Fruit fly (Drosophila melanogaster) whole organism, prepupa: ENCODE results near the gene sp3.

Source experiments
- CG10631 ChIP-seq: fragments of 200-800 bp; sonication (Bioruptor generic); optimal IDR thresholded peaks from 2 replicates; lab custom pipeline; 2016; ENCODE audit warnings: missing biosample characterization, missing genetic modification characterization
- CG10669 ChIP-seq: fragments of 200-800 bp; sonication (Bioruptor generic); optimal IDR thresholded peaks from 3 replicates; lab custom pipeline; 2018; ENCODE audit warnings: missing biosample characterization, mild to moderate bottlenecking, missing genetic modification characterization, moderate library complexity
- CG11294 ChIP-seq: fragments of 200-800 bp; sonication (Bioruptor generic); IDR thresholded peaks from 2 replicates; pipeline ENCODE4 v1.3.6; 2022; ENCODE audit warnings: missing biosample characterization, missing genetic modification characterization
- CG11762 ChIP-seq: fragments of 200-800 bp; sonication (Bioruptor generic); optimal IDR thresholded peaks from 3 replicates; lab custom pipeline; 2016; ENCODE audit warnings: missing biosample characterization, missing genetic modification characterization; ENCODE audit not compliant: insufficient read depth
- CG15336 ChIP-seq: fragments of 200-800 bp; sonication (Bioruptor generic); IDR thresholded peaks from 2 replicates; pipeline ENCODE4 v1.3.6; 2022; ENCODE audit warnings: missing biosample characterization, missing genetic modification characterization
- CG16779 ChIP-seq: fragments of 200-800 bp; sonication (Bioruptor generic); optimal IDR thresholded peaks from 3 replicates; lab custom pipeline; 2017; ENCODE audit warnings: missing biosample characterization, mild to moderate bottlenecking, missing genetic modification characterization
- CG3032 ChIP-seq: fragments of 200-800 bp; optimal IDR thresholded peaks from 2 replicates; lab custom pipeline; 2019; ENCODE audit warnings: missing biosample characterization, mild to moderate bottlenecking, missing genetic modification characterization, moderate library complexity
- CG31627 ChIP-seq: fragments of 200-800 bp; sonication (Bioruptor generic); optimal IDR thresholded peaks from 3 replicates; lab custom pipeline; 2016; ENCODE audit warnings: missing biosample characterization, missing genetic modification characterization
- CG32006 ChIP-seq: fragments of 200-800 bp; sonication (Bioruptor generic); optimal IDR thresholded peaks from 3 replicates; lab custom pipeline; 2017; ENCODE audit warnings: missing biosample characterization, mild to moderate bottlenecking, missing genetic modification characterization
- CG34406 ChIP-seq: fragments of 200-800 bp; sonication (Bioruptor generic); optimal IDR thresholded peaks from 3 replicates; lab custom pipeline; 2016; ENCODE audit warnings: missing biosample characterization, missing genetic modification characterization
- CG3919 ChIP-seq: fragments of 200-800 bp; sonication (Bioruptor generic); optimal IDR thresholded peaks from 3 replicates; lab custom pipeline; 2016; ENCODE audit warnings: missing biosample characterization, missing genetic modification characterization
- CG4318 ChIP-seq: fragments of 200-800 bp; sonication (Bioruptor generic); optimal IDR thresholded peaks from 3 replicates; lab custom pipeline; 2017; ENCODE audit warnings: missing biosample characterization, mild to moderate bottlenecking, missing genetic modification characterization
- CG6163 ChIP-seq: fragments of 200-800 bp; sonication (Bioruptor generic); IDR thresholded peaks from 3 replicates; pipeline ENCODE4 v1.3.6; 2022; ENCODE audit warnings: missing biosample characterization, missing genetic modification characterization
- CG6792 ChIP-seq: fragments of 200-800 bp; sonication (Bioruptor generic); optimal IDR thresholded peaks from 3 replicates; lab custom pipeline; 2016; ENCODE audit warnings: missing biosample characterization, missing genetic modification characterization
- CG6808 ChIP-seq: fragments of 200-800 bp; sonication (Bioruptor generic); optimal IDR thresholded peaks from 3 replicates; lab custom pipeline; 2017; ENCODE audit warnings: missing biosample characterization, missing genetic modification characterization, mild to moderate bottlenecking, moderate library complexity, missing genetic modification reagents
- CG6854 ChIP-seq: fragments of 200-800 bp; sonication (Bioruptor generic); optimal IDR thresholded peaks from 2 replicates; lab custom pipeline; 2017; ENCODE audit warnings: missing biosample characterization, mild to moderate bottlenecking, missing genetic modification characterization
- CG7368 ChIP-seq: fragments of 200-800 bp; sonication (Bioruptor generic); optimal IDR thresholded peaks from 3 replicates; lab custom pipeline; 2016; ENCODE audit warnings: missing biosample characterization, missing genetic modification characterization
- CG8119 ChIP-seq: fragments of 200-800 bp; sonication (Bioruptor generic); IDR thresholded peaks from 3 replicates; pipeline ENCODE4 v1.3.6; 2022; ENCODE audit warnings: missing biosample characterization, missing genetic modification characterization
- CG8319 ChIP-seq: fragments of 200-800 bp; sonication (Bioruptor generic); optimal IDR thresholded peaks from 3 replicates; lab custom pipeline; 2016; ENCODE audit warnings: missing biosample characterization, missing genetic modification characterization
- CG8632 ChIP-seq: fragments of 200-800 bp; sonication (Bioruptor generic); optimal IDR thresholded peaks from 3 replicates; lab custom pipeline; 2016; ENCODE audit warnings: missing biosample characterization, missing genetic modification characterization
- CG9139 ChIP-seq: fragments of 200-800 bp; sonication (Bioruptor generic); optimal IDR thresholded peaks from 3 replicates; lab custom pipeline; 2017; ENCODE audit warnings: missing biosample characterization, mild to moderate bottlenecking, missing genetic modification characterization
- Eip75B ChIP-seq: fragments of 200-800 bp; sonication (Bioruptor generic); optimal IDR thresholded peaks from 3 replicates; lab custom pipeline; 2016; ENCODE audit warnings: missing biosample characterization, missing genetic modification characterization
- Eip78C ChIP-seq: fragments of 200-800 bp; sonication (Bioruptor generic); peaks from one replicate; lab custom pipeline; 2016; ENCODE audit warnings: missing biosample characterization, missing genetic modification characterization
- Eip93F ChIP-seq: fragments of 200-800 bp; sonication (Bioruptor generic); optimal IDR thresholded peaks from 2 replicates; lab custom pipeline; 2016; ENCODE audit warnings: missing biosample characterization, mild to moderate bottlenecking, missing genetic modification characterization
- Ets21C ChIP-seq: fragments of 200-800 bp; sonication (Bioruptor generic); optimal IDR thresholded peaks from 3 replicates; lab custom pipeline; 2016; ENCODE audit warnings: missing biosample characterization, missing genetic modification characterization
- Ets96B ChIP-seq: fragments of 200-800 bp; optimal IDR thresholded peaks from 2 replicates; lab custom pipeline; 2019; ENCODE audit warnings: missing biosample characterization, mild to moderate bottlenecking, missing genetic modification characterization, moderate library complexity
- Gug ChIP-seq: fragments of 200-800 bp; sonication (Bioruptor generic); IDR thresholded peaks from 2 replicates; pipeline ENCODE4 v1.3.6; 2022; ENCODE audit warnings: missing biosample characterization, missing genetic modification characterization
- Hr39 ChIP-seq: fragments of 200-800 bp; sonication (Bioruptor generic); optimal IDR thresholded peaks from 2 replicates; lab custom pipeline; 2016; ENCODE audit warnings: missing biosample characterization, missing genetic modification characterization
- Hr4 ChIP-seq: fragments of 200-800 bp; sonication (Bioruptor generic); optimal IDR thresholded peaks from 3 replicates; lab custom pipeline; 2016; ENCODE audit warnings: missing biosample characterization, missing genetic modification characterization
- Lpt ChIP-seq: fragments of 200-800 bp; sonication (Bioruptor generic); optimal IDR thresholded peaks from 3 replicates; lab custom pipeline; 2016; ENCODE audit warnings: missing biosample characterization, missing genetic modification characterization
- Met ChIP-seq: fragments of 200-800 bp; sonication (Bioruptor generic); optimal IDR thresholded peaks from 3 replicates; lab custom pipeline; 2016; ENCODE audit warnings: missing biosample characterization, missing genetic modification characterization
- OdsH ChIP-seq: fragments of 200-800 bp; sonication (Bioruptor generic); optimal IDR thresholded peaks from 3 replicates; lab custom pipeline; 2016; ENCODE audit warnings: missing biosample characterization, missing genetic modification characterization
- Smox ChIP-seq: fragments of 200-800 bp; sonication (Bioruptor generic); optimal IDR thresholded peaks from 3 replicates; lab custom pipeline; 2016; ENCODE audit warnings: missing biosample characterization, missing genetic modification characterization
- Sox102F ChIP-seq: fragments of 200-800 bp; sonication (Bioruptor generic); optimal IDR thresholded peaks from 2 replicates; lab custom pipeline; 2016; ENCODE audit warnings: missing biosample characterization, mild to moderate bottlenecking, missing genetic modification characterization
- Sox14 ChIP-seq: fragments of 200-800 bp; sonication (Bioruptor generic); optimal IDR thresholded peaks from 3 replicates; lab custom pipeline; 2016; ENCODE audit warnings: missing biosample characterization, missing genetic modification characterization
- Sox15 ChIP-seq: fragments of 200-800 bp; sonication (Bioruptor generic); optimal IDR thresholded peaks from 3 replicates; lab custom pipeline; 2016; ENCODE audit warnings: missing biosample characterization, missing genetic modification characterization
- achi ChIP-seq: fragments of 200-800 bp; sonication (Bioruptor generic); optimal IDR thresholded peaks from 3 replicates; lab custom pipeline; 2016; ENCODE audit warnings: missing biosample characterization, missing genetic modification characterization
- acj6 ChIP-seq: fragments of 200-800 bp; sonication (Bioruptor generic); optimal IDR thresholded peaks from 3 replicates; lab custom pipeline; 2016; ENCODE audit warnings: missing biosample characterization, missing genetic modification characterization
- cyc ChIP-seq: fragments of 200-800 bp; sonication (Bioruptor generic); optimal IDR thresholded peaks from 3 replicates; lab custom pipeline; 2016; ENCODE audit warnings: missing biosample characterization, missing genetic modification characterization
- dac ChIP-seq: fragments of 200-800 bp; sonication (Bioruptor generic); optimal IDR thresholded peaks from 2 replicates; lab custom pipeline; 2017; ENCODE audit warnings: missing biosample characterization, mild to moderate bottlenecking, missing genetic modification characterization
- dsx ChIP-seq: fragments of 200-800 bp; optimal IDR thresholded peaks from 3 replicates; lab custom pipeline; 2019; ENCODE audit warnings: missing biosample characterization, mild to moderate bottlenecking, missing genetic modification characterization, moderate library complexity; ENCODE audit not compliant: poor library complexity, severe bottlenecking
- eg ChIP-seq: fragments of 200-800 bp; sonication (Bioruptor generic); IDR thresholded peaks from 3 replicates; pipeline ENCODE4 v1.3.6; 2022; ENCODE audit warnings: missing biosample characterization, missing genetic modification characterization
- esn ChIP-seq: fragments of 200-800 bp; sonication (Bioruptor generic); optimal IDR thresholded peaks from 2 replicates; lab custom pipeline; 2016; ENCODE audit warnings: missing biosample characterization, mild to moderate bottlenecking, missing genetic modification characterization, moderate library complexity
- fd59A ChIP-seq: fragments of 200-800 bp; sonication (Bioruptor generic); optimal IDR thresholded peaks from 2 replicates; lab custom pipeline; 2017; ENCODE audit warnings: missing biosample characterization, mild to moderate bottlenecking, missing genetic modification characterization, missing genetic modification reagents
- fd85E ChIP-seq: fragments of 200-800 bp; sonication (Bioruptor generic); optimal IDR thresholded peaks from 3 replicates; lab custom pipeline; 2016; ENCODE audit warnings: missing biosample characterization, missing genetic modification characterization
- lz ChIP-seq: fragments of 200-800 bp; sonication (Bioruptor generic); optimal IDR thresholded peaks from 3 replicates; lab custom pipeline; 2016; ENCODE audit warnings: missing biosample characterization, missing genetic modification characterization
- net ChIP-seq: fragments of 200-800 bp; sonication (Bioruptor generic); optimal IDR thresholded peaks from 3 replicates; lab custom pipeline; 2016; ENCODE audit warnings: missing biosample characterization, missing genetic modification characterization
- salr ChIP-seq, 2 experiments: fragments of 200-800 bp; sonication (Bioruptor generic); optimal IDR thresholded peaks; 3 replicates each; lab custom pipeline; 2016 to 2018; ENCODE audit warnings: missing biosample characterization in 2 of 2, missing genetic modification characterization in 2 of 2, mild to moderate bottlenecking in 1 of 2
- spab ChIP-seq: fragments of 200-800 bp; sonication (Bioruptor generic); optimal IDR thresholded peaks from 2 replicates; lab custom pipeline; 2017; ENCODE audit warnings: missing biosample characterization, mild to moderate bottlenecking, missing genetic modification characterization, missing genetic modification reagents
- ss ChIP-seq, 2 experiments: fragments of 200-800 bp; sonication (Bioruptor generic); optimal IDR thresholded peaks; 2 replicates in 1 of 2; 3 replicates in 1 of 2; lab custom pipeline; 2017 to 2018; ENCODE audit warnings: mild to moderate bottlenecking in 2 of 2, missing biosample characterization in 2 of 2, missing genetic modification characterization in 2 of 2, moderate library complexity in 1 of 2
- topi ChIP-seq: fragments of 200-800 bp; sonication (Bioruptor generic); optimal IDR thresholded peaks from 3 replicates; lab custom pipeline; 2016; ENCODE audit warnings: missing biosample characterization, missing genetic modification characterization
- vri ChIP-seq: fragments of 200-800 bp; sonication (Bioruptor generic); optimal IDR thresholded peaks from 3 replicates; lab custom pipeline; 2016; ENCODE audit warnings: missing biosample characterization, mild to moderate bottlenecking, missing genetic modification characterization

sp3 gene

dm6 chr3R:21520183-21520582 is 545 bp upstream of the sp3 start:
- TF ChIP-seq Eip93F (GFP tag; lab: Kevin White, UChicago) = no peak
- TF ChIP-seq CG6854 = peak; percentile 91
- TF ChIP-seq Sox102F = peak; percentile 88
- TF ChIP-seq CG11294 (GFP tag; lab: Robert Waterston, UW) = peak; percentile 78
- peak; percentile 86 for TF ChIP-seq dac (GFP tag; lab: Kevin White, UChicago)
- TF ChIP-seq Smox (GFP tag; lab: Kevin White, UChicago) = peak; percentile 87
- peak; percentile 89 for TF ChIP-seq CG6792 (GFP tag; lab: Kevin White, UChicago)
- TF ChIP-seq achi = peak; percentile 88
- peak; percentile 48 for TF ChIP-seq Lpt (GFP tag; lab: Kevin White, UChicago)
- peak; percentile 89 for TF ChIP-seq Eip75B (GFP tag; lab: Kevin White, UChicago)
- TF ChIP-seq CG10669 (GFP tag; lab: Kevin White, UChicago) = peak; percentile 89
- TF ChIP-seq net = peak; percentile 93
- peak; percentile 83 for TF ChIP-seq Ets21C (GFP tag; lab: Kevin White, UChicago)
- TF ChIP-seq CG32006 (GFP tag; lab: Kevin White, UChicago) = peak; percentile 74
- TF ChIP-seq Met = peak; percentile 95
- TF ChIP-seq Ets96B (tag; lab: Kevin White, UChicago) = no peak
- peak; percentile 72 for TF ChIP-seq CG4318
- TF ChIP-seq CG3032 (tag; lab: Kevin White, UChicago) = peak; percentile 87
- TF ChIP-seq cyc = peak; percentile 97
- peak; percentile 73 for TF ChIP-seq Gug (GFP tag; lab: Robert Waterston, UW)
- TF ChIP-seq OdsH (GFP tag; lab: Kevin White, UChicago) = peak; percentile 95
- peak in 1 of 2 experiments; percentile 98 for TF ChIP-seq salr (GFP tag; optimal IDR thresholded peaks at IDR 0.05; lab: Kevin White, UChicago)
- peak; percentile 84 for TF ChIP-seq CG8632
- peak; percentile 92 for TF ChIP-seq topi (GFP tag; lab: Kevin White, UChicago)
- peak; percentile 85 for TF ChIP-seq fd59A (GFP tag; lab: Kevin White, UChicago)
- peak; percentile 88 for TF ChIP-seq CG11762 (GFP tag; lab: Kevin White, UChicago)
- peak; percentile 93 for TF ChIP-seq eg (GFP tag; lab: Robert Waterston, UW)
- peak; percentile 92 for TF ChIP-seq vri (GFP tag; lab: Kevin White, UChicago)
- TF ChIP-seq Eip78C (GFP tag; lab: Kevin White, UChicago) = peak; percentile 97
- peak; percentile 97 for TF ChIP-seq CG6163 (GFP tag; lab: Robert Waterston, UW)
- TF ChIP-seq CG15336 (GFP tag; lab: Robert Waterston, UW) = no peak
- TF ChIP-seq CG8319 (GFP tag; lab: Kevin White, UChicago) = peak; percentile 94
- TF ChIP-seq CG8119 (GFP tag; lab: Robert Waterston, UW) = no peak
- peak; percentile 83 for TF ChIP-seq Hr4 (GFP tag; lab: Kevin White, UChicago)
- TF ChIP-seq Hr39 = peak; percentile 97
- peak; percentile 85 for TF ChIP-seq Sox14 (GFP tag; lab: Kevin White, UChicago)
- peak; percentile 55 for TF ChIP-seq fd85E (GFP tag; lab: Kevin White, UChicago)
- peak; percentile 96 for TF ChIP-seq CG3919 (GFP tag; lab: Kevin White, UChicago)
- TF ChIP-seq CG16779 = peak; percentile 53
- no peak for TF ChIP-seq dsx
- peak; percentile 97 for TF ChIP-seq lz (GFP tag; lab: Kevin White, UChicago)
- peak; percentile 90 for TF ChIP-seq Sox15 (GFP tag; lab: Kevin White, UChicago)
- TF ChIP-seq ss (GFP tag; optimal IDR thresholded peaks at IDR 0.05; lab: Kevin White, UChicago) = peak; percentile 33 to 89
- peak; percentile 89 for TF ChIP-seq CG10631 (GFP tag; lab: Kevin White, UChicago)
- TF ChIP-seq spab (GFP tag; lab: Kevin White, UChicago) = peak; percentile 69
- TF ChIP-seq esn = peak; percentile 96
- peak; percentile 95 for TF ChIP-seq acj6 (GFP tag; lab: Kevin White, UChicago)
- peak; percentile 97 for TF ChIP-seq CG31627 (GFP tag; lab: Kevin White, UChicago)
- peak; percentile 92 for TF ChIP-seq CG34406 (GFP tag; lab: Kevin White, UChicago)
- peak; percentile 78 for TF ChIP-seq CG9139 (GFP tag; lab: Kevin White, UChicago)
- TF ChIP-seq CG7368 = peak; percentile 94
- peak; percentile 81 for TF ChIP-seq CG6808 (GFP tag; lab: Kevin White, UChicago)
